Fruit fly (Drosophila melanogaster): ENCODE results near the gene CG33159.

- peak; percentile 79 for TF ChIP-seq CG6813 (GFP tag; optimal IDR thresholded peaks at IDR 0.05)
- peak; percentile 24 for TF ChIP-seq CG11398 (GFP tag; optimal IDR thresholded peaks at IDR 0.05)
- TF ChIP-seq CG31441 (GFP tag; IDR thresholded peaks at IDR 0.05): no peak
- TF ChIP-seq Dref (GFP tag; IDR thresholded peaks at IDR 0.05): no peak
- TF ChIP-seq CG1603 (tag; optimal IDR thresholded peaks at IDR 0.05): peak; percentile 90
- TF ChIP-seq Scr (GFP tag; IDR thresholded peaks at IDR 0.05; ENCODE audit: partially characterized antibody): no peak
- TF ChIP-seq Asciz (GFP tag; optimal IDR thresholded peaks at IDR 0.05): no peak
- peak; percentile 68 for TF ChIP-seq Poxn (GFP tag; IDR thresholded peaks at IDR 0.05)
Observed at dm6 chr3L:3179474-3179873, 24.8 kb downstream of the CG33159 start.
